1 fruit fly cellular context compared by ENCODE assay signal in genomic region chrX:16072193-16072592, dm6.
TF ChIP-seq lines count a peak whose summit lies in the region.

No protein-coding gene starts in this region.

TF ChIP-seq in whole organism, prepupa, 60 proteins besides CTCF, POLR2A, EP300 and RAD21 (continued from another document):
- TF ChIP-seq CG11762 (GFP tag; optimal IDR thresholded peaks at IDR 0.05; lab: Kevin White, UChicago; ENCODE audit: insufficient read depth) (no peak), CG10669 (GFP tag; optimal IDR thresholded peaks at IDR 0.05; lab: Kevin White, UChicago) (no peak), CG8319 (GFP tag; optimal IDR thresholded peaks at IDR 0.05; lab: Kevin White, UChicago) (no peak), CG7368 (GFP tag; optimal IDR thresholded peaks at IDR 0.05; lab: Kevin White, UChicago) (no peak), pdm3 (GFP tag; optimal IDR thresholded peaks at IDR 0.05; lab: Kevin White, UChicago) (peak; percentile 47), Hr38 (GFP tag; optimal IDR thresholded peaks at IDR 0.05; lab: Kevin White, UChicago) (no peak), spab (GFP tag; optimal IDR thresholded peaks at IDR 0.05; lab: Kevin White, UChicago) (no peak), CG34406 (GFP tag; optimal IDR thresholded peaks at IDR 0.05; lab: Kevin White, UChicago) (no peak), topi (GFP tag; optimal IDR thresholded peaks at IDR 0.05; lab: Kevin White, UChicago) (peak; percentile 21), Met (GFP tag; optimal IDR thresholded peaks at IDR 0.05; lab: Kevin White, UChicago) (no peak), CG9139 (GFP tag; optimal IDR thresholded peaks at IDR 0.05; lab: Kevin White, UChicago) (no peak), Eip75B (GFP tag; optimal IDR thresholded peaks at IDR 0.05; lab: Kevin White, UChicago) (no peak), CG1621 (tag; optimal IDR thresholded peaks at IDR 0.05; lab: Kevin White, UChicago) (no peak), CG8632 (GFP tag; optimal IDR thresholded peaks at IDR 0.05; lab: Kevin White, UChicago) (no peak), CG6854 (GFP tag; optimal IDR thresholded peaks at IDR 0.05; lab: Kevin White, UChicago) (no peak), CG6792 (GFP tag; optimal IDR thresholded peaks at IDR 0.05; lab: Kevin White, UChicago) (no peak), CG3919 (GFP tag; optimal IDR thresholded peaks at IDR 0.05; lab: Kevin White, UChicago) (no peak), dsx (GFP tag; optimal IDR thresholded peaks at IDR 0.05; lab: Kevin White, UChicago; ENCODE audit: poor library complexity, severe bottlenecking) (no peak), Hr39 (GFP tag; optimal IDR thresholded peaks at IDR 0.05; lab: Kevin White, UChicago) (peak; percentile 18), esn (GFP tag; optimal IDR thresholded peaks at IDR 0.05; lab: Kevin White, UChicago) (peak; percentile 9), OdsH (GFP tag; optimal IDR thresholded peaks at IDR 0.05; lab: Kevin White, UChicago) (peak; percentile 32), Sox102F (GFP tag; optimal IDR thresholded peaks at IDR 0.05; lab: Kevin White, UChicago) (peak; percentile 22), dac (GFP tag; optimal IDR thresholded peaks at IDR 0.05; lab: Kevin White, UChicago) (no peak), Sox14 (GFP tag; optimal IDR thresholded peaks at IDR 0.05; lab: Kevin White, UChicago) (no peak), CG8119 (GFP tag; IDR thresholded peaks at IDR 0.05; lab: Robert Waterston, UW) (no peak), CG10631 (GFP tag; optimal IDR thresholded peaks at IDR 0.05; lab: Kevin White, UChicago) (no peak), acj6 (GFP tag; optimal IDR thresholded peaks at IDR 0.05; lab: Kevin White, UChicago) (peak; percentile 25), lz (GFP tag; optimal IDR thresholded peaks at IDR 0.05; lab: Kevin White, UChicago) (no peak), Hr4 (GFP tag; optimal IDR thresholded peaks at IDR 0.05; lab: Kevin White, UChicago) (no peak), salr (GFP tag; optimal IDR thresholded peaks at IDR 0.05; lab: Kevin White, UChicago) (no peak), Eip78C (GFP tag; lab: Kevin White, UChicago) (peak; percentile 72), CG6808 (GFP tag; optimal IDR thresholded peaks at IDR 0.05; lab: Kevin White, UChicago) (no peak), Smox (GFP tag; optimal IDR thresholded peaks at IDR 0.05; lab: Kevin White, UChicago) (no peak), net (GFP tag; optimal IDR thresholded peaks at IDR 0.05; lab: Kevin White, UChicago) (no peak), Blimp-1 (GFP tag; optimal IDR thresholded peaks at IDR 0.05; lab: Kevin White, UChicago) (no peak)
